Worm (Caenorhabditis elegans): ENCODE results near the gene clec-63.

- TF ChIP-seq egl-27 (tag; optimal IDR thresholded peaks at IDR 0.05): no peak
- TF ChIP-seq nhr-23 (tag; optimal IDR thresholded peaks at IDR 0.05): no peak
- no peak for TF ChIP-seq nhr-67 (tag; optimal IDR thresholded peaks at IDR 0.05)
- no peak for TF ChIP-seq zag-1 (tag; optimal IDR thresholded peaks at IDR 0.05)
- TF ChIP-seq mdl-1 (tag; optimal IDR thresholded peaks at IDR 0.05): no peak
- no peak for TF ChIP-seq nhr-76 (tag; optimal IDR thresholded peaks at IDR 0.05)
- no peak for TF ChIP-seq nhr-25 (tag; optimal IDR thresholded peaks at IDR 0.05)
- TF ChIP-seq ztf-11 (tag; optimal IDR thresholded peaks at IDR 0.05): no peak
- no peak for TF ChIP-seq nhr-28 (tag; optimal IDR thresholded peaks at IDR 0.05)
- no peak for TF ChIP-seq skn-1 (tag; optimal IDR thresholded peaks at IDR 0.05)
- TF ChIP-seq nhr-12 (tag; optimal IDR thresholded peaks at IDR 0.05): no peak
- no peak for TF ChIP-seq ceh-9 (tag; optimal IDR thresholded peaks at IDR 0.05)
- TF ChIP-seq snpc-4 (tag; optimal IDR thresholded peaks at IDR 0.05): no peak
- no peak for TF ChIP-seq ama-1 (optimal IDR thresholded peaks at IDR 0.05)
Measured at ce11 chrII:12930138-12930537, 34.7 kb downstream of the clec-63 start.

Measured in whole organism, L3 larva.